Worm (Caenorhabditis elegans) whole organism, L2 larva: ENCODE results near the gene dpy-2.

Experiments
- ZK546.5 ChIP-seq: sonication (generic microtip); optimal IDR thresholded peaks from 2 replicates; lab custom pipeline; 2017; ENCODE audit warnings: missing biosample characterization, missing genetic modification characterization
- ceh-82 ChIP-seq: fragments of 150-350 bp; optimal IDR thresholded peaks from 2 replicates; lab custom pipeline; 2014; ENCODE audit warnings: missing biosample characterization, missing genetic modification characterization
- egl-27 ChIP-seq: sonication (generic microtip); optimal IDR thresholded peaks from 3 replicates; lab custom pipeline; 2017; ENCODE audit warnings: missing biosample characterization, missing genetic modification reagents, missing genetic modification characterization
- elt-1 ChIP-seq: fragments of 150-350 bp; optimal IDR thresholded peaks from 2 replicates; lab custom pipeline; 2014; ENCODE audit warnings: missing biosample characterization, missing genetic modification characterization
- lin-13 ChIP-seq: fragments of 150-350 bp; optimal IDR thresholded peaks from 2 replicates; lab custom pipeline; 2014; ENCODE audit warnings: missing biosample characterization, missing genetic modification reagents, missing genetic modification characterization
- lsy-2 ChIP-seq, 2 experiments: fragments of 150-350 bp in 1 of 2; sonication (generic microtip) in 1 of 2; optimal IDR thresholded peaks; 2 replicates each; lab custom pipeline; 2014 to 2017; ENCODE audit warnings: missing biosample characterization in 2 of 2, missing genetic modification characterization in 2 of 2
- nhr-77 ChIP-seq: fragments of 150-350 bp; optimal IDR thresholded peaks from 2 replicates; lab custom pipeline; 2014; ENCODE audit warnings: missing biosample characterization, missing genetic modification characterization

- no peak for TF ChIP-seq lsy-2 (tag; optimal IDR thresholded peaks at IDR 0.05; lab: Kevin White, UChicago)
- no peak for TF ChIP-seq ZK546.5 (tag; lab: Kevin White, UChicago)
- TF ChIP-seq elt-1 (tag; lab: Kevin White, UChicago) = no peak
- no peak for TF ChIP-seq lin-13 (GFP tag; lab: Kevin White, UChicago)
- no peak for TF ChIP-seq ceh-82 (tag; lab: Kevin White, UChicago)
- no peak for TF ChIP-seq egl-27 (tag; lab: Kevin White, UChicago)
- no peak for TF ChIP-seq nhr-77 (tag; lab: Kevin White, UChicago)
Measured at ce11 chrII:6713832-6714342, at the start of gene dpy-2.
